Worm (Caenorhabditis elegans): ENCODE data around the gene F02C12.3.

DNA sequence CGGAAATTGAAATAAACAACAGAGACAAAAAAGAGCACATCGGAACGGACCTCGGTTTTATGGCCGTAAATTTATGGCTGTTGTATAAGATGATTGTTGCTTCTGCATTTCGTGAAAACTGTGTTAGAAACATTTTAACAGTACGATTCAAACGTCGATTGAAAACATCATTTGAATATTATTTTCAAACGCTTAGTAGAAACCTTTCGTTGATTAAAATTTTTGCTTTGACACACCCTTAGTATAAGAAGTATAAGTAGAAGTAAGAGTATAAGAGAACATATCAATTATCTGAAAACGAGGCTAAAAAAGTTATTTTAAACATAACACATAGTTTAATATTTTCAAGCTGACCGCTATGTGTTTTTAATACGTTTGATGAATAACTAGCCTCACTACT lies 12.0 kb upstream of the F02C12.3 start:
- TF ChIP-seq him-1 (tag; optimal IDR thresholded peaks at IDR 0.05) (no peak), W03F9.2 (tag; optimal IDR thresholded peaks at IDR 0.05) (no peak), dao-5 (tag; optimal IDR thresholded peaks at IDR 0.05) (no peak)
